Worm (Caenorhabditis elegans): Measurements from ENCODE around the gene rpl-35.

ce11 chrIII:7835684-7836083, 19.2 kb upstream of the rpl-35 start:
- no peak for TF ChIP-seq unc-30 (tag; optimal IDR thresholded peaks at IDR 0.05)
- TF ChIP-seq efl-1 (optimal IDR thresholded peaks at IDR 0.05), result no peak
- no peak for TF ChIP-seq efl-1 (GFP tag; optimal IDR thresholded peaks at IDR 0.05 in 1 of 2)
- TF ChIP-seq xbp-1 (tag; optimal IDR thresholded peaks at IDR 0.05), result no peak
- TF ChIP-seq ztf-11 (tag; optimal IDR thresholded peaks at IDR 0.05), result no peak

Data from whole organism, L1 larva.